Worm (Caenorhabditis elegans): ENCODE measurements around the gene ZK1320.3.

DNA sequence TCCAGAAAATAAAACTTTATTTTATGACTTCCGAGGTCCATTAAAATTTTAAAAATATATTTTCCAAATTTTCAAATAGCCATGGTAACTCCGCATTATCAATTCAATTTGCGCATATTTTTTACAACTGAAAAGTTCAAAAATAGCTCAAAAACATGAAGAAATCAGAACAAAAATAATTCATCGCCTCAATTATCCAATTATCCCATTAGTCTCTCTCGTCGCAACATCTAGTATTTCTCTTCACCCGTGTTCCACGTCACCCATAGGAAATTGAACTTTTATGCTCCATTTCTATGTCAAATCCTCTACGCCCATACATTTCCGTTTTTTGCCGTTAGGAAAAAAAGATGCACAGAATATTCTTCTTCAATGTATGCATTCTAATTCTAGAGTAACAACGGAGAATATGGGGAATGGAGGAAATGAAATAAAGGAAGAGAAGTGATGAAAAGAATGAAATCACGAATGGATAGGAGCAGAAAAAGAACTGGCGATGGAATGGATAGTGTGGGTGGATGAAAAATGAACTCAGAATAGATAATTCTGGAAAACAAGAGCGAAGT, 29.9 kb upstream of the ZK1320.3 start:
- TF ChIP-seq him-1 (tag; optimal IDR thresholded peaks at IDR 0.05) (no peak), dao-5 (tag; optimal IDR thresholded peaks at IDR 0.05) (no peak), W03F9.2 (tag; optimal IDR thresholded peaks at IDR 0.05) (no peak)

Data from whole organism, L4/young adult.